Worm (Caenorhabditis elegans) whole organism, mixed stage, embryonic: ENCODE data around the gene best-12.

Experiments used
- cnd-1 ChIP-seq: fragments of 200-800 bp; sonication (Bioruptor generic); optimal IDR thresholded peaks from 2 replicates; lab custom pipeline; 2018; ENCODE audit warnings: mild to moderate bottlenecking, missing genetic modification characterization, missing compliant biosample characterization
- flh-1 ChIP-seq: fragments of 200-800 bp; sonication (Bioruptor generic); optimal IDR thresholded peaks from 2 replicates; lab custom pipeline; 2018; ENCODE audit warnings: mild to moderate bottlenecking, missing genetic modification characterization, moderate library complexity, missing compliant biosample characterization
- mep-1 ChIP-seq: fragments of 150-350 bp; optimal IDR thresholded peaks from 2 replicates; lab custom pipeline; 2017; ENCODE audit warnings: missing biosample characterization, missing genetic modification reagents, missing genetic modification characterization, inconsistent platforms
- nhr-12 ChIP-seq: fragments of 150-350 bp; optimal IDR thresholded peaks from 2 replicates; lab custom pipeline; 2014; ENCODE audit warnings: missing biosample characterization, missing genetic modification characterization
- pha-4 ChIP-seq: fragments of 150-350 bp; optimal IDR thresholded peaks from 2 replicates; lab custom pipeline; 2018; ENCODE audit warnings: missing biosample characterization, missing genetic modification reagents, missing genetic modification characterization
- sem-2 ChIP-seq: fragments of 200-800 bp; sonication (Bioruptor generic); optimal IDR thresholded peaks from 2 replicates; lab custom pipeline; 2018; ENCODE audit warnings: mild to moderate bottlenecking, missing genetic modification characterization, missing compliant biosample characterization
- snpc-4 ChIP-seq: fragments of 150-350 bp; optimal IDR thresholded peaks from 2 replicates; lab custom pipeline; 2014; ENCODE audit warnings: missing biosample characterization, missing genetic modification characterization
- sptf-1 ChIP-seq: sonication (generic microtip); optimal IDR thresholded peaks from 2 replicates; lab custom pipeline; 2017; ENCODE audit warnings: mild to moderate bottlenecking, missing genetic modification characterization, moderate library complexity, missing compliant biosample characterization
- unc-120 ChIP-seq: sonication (generic microtip); optimal IDR thresholded peaks from 2 replicates; lab custom pipeline; 2017; ENCODE audit warnings: missing genetic modification characterization, missing compliant biosample characterization; ENCODE audit not compliant: poor library complexity, severe bottlenecking

DNA sequence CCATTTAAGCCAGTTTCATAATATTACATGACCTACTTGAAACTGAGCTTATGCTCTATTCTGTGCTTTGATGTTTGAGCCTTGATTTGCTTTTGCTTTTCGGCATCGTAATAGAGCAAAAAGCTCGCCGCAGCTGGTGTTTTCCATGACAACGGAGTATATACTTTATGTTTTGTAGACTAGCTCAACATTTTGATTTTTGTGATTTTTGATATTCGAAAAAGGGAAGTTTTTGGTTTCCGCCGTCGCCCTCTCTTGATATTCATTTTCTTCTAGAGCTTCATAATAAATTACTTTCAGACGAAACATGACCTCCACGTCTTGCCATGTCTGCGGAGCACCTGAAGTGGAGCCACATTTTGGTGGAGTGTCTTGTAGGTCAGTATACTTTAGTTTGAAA, 47.0 kb upstream of the best-12 start, which contains the start of gene nhr-63:
- TF ChIP-seq mep-1, result no peak
- TF ChIP-seq sptf-1, result no peak
- TF ChIP-seq pha-4, result no peak
- TF ChIP-seq flh-1, result no peak
- no peak for TF ChIP-seq nhr-12
- TF ChIP-seq snpc-4, result no peak
- TF ChIP-seq sem-2 (GFP tag; lab: Kevin White, UChicago), result no peak
- no peak for TF ChIP-seq cnd-1 (tag; lab: Kevin White, UChicago)
- no peak for TF ChIP-seq unc-120 (tag; lab: Kevin White, UChicago)
